Fruit fly (Drosophila melanogaster) whole organism, embryonic: ENCODE results near the gene CG31268.

Source experiments
- BtbVII ChIP-seq: fragments of 200-800 bp; sonication (Bioruptor generic); optimal IDR thresholded peaks from 3 replicates; lab custom pipeline; 2017; ENCODE audit warnings: missing biosample characterization, mild to moderate bottlenecking, missing genetic modification characterization
- CG11093 ChIP-seq: fragments of 200-800 bp; sonication (Bioruptor generic); IDR thresholded peaks from 3 replicates; pipeline ENCODE4 v1.3.6; 2022; ENCODE audit warnings: missing biosample characterization, missing genetic modification characterization
- CG11504 ChIP-seq: fragments of 200-800 bp; sonication (Bioruptor generic); optimal IDR thresholded peaks from 3 replicates; lab custom pipeline; 2019; ENCODE audit warnings: missing biosample characterization, mild to moderate bottlenecking, missing genetic modification characterization, moderate library complexity
- CG13894 ChIP-seq: fragments of 200-800 bp; sonication (Bioruptor generic); optimal IDR thresholded peaks from 3 replicates; lab custom pipeline; 2018; ENCODE audit warnings: missing biosample characterization, mild to moderate bottlenecking, missing genetic modification characterization, moderate library complexity
- CG14441 ChIP-seq: fragments of 200-800 bp; sonication (Bioruptor generic); IDR thresholded peaks from 2 replicates; pipeline ENCODE4 v1.3.6; 2022; ENCODE audit warnings: missing biosample characterization, missing genetic modification characterization
- CG15601 ChIP-seq: fragments of 200-800 bp; sonication (Bioruptor generic); optimal IDR thresholded peaks from 3 replicates; lab custom pipeline; 2019; ENCODE audit warnings: missing biosample characterization, mild to moderate bottlenecking, missing genetic modification characterization, moderate library complexity
- CG1603 ChIP-seq: fragments of 200-800 bp; sonication (Bioruptor generic); optimal IDR thresholded peaks from 2 replicates; lab custom pipeline; 2019; ENCODE audit warnings: missing biosample characterization, mild to moderate bottlenecking, missing genetic modification characterization, moderate library complexity
- CG17802 ChIP-seq: fragments of 200-800 bp; sonication (Bioruptor generic); optimal IDR thresholded peaks from 2 replicates; lab custom pipeline; 2018; ENCODE audit warnings: missing biosample characterization, mild to moderate bottlenecking, missing genetic modification characterization, moderate library complexity
- CG2199 ChIP-seq: fragments of 200-800 bp; sonication (Bioruptor generic); IDR thresholded peaks from 3 replicates; pipeline ENCODE4 v1.3.6; 2022; ENCODE audit warnings: missing biosample characterization, missing genetic modification characterization
- CG33213 ChIP-seq: fragments of 200-800 bp; sonication (Bioruptor generic); optimal IDR thresholded peaks from 3 replicates; lab custom pipeline; 2016; ENCODE audit warnings: missing biosample characterization, missing genetic modification characterization
- CG4328 ChIP-seq: fragments of 200-800 bp; sonication (Bioruptor generic); optimal IDR thresholded peaks from 3 replicates; lab custom pipeline; 2017; ENCODE audit warnings: missing biosample characterization, missing genetic modification reagents, missing genetic modification characterization
- CG43689 ChIP-seq: fragments of 200-800 bp; sonication (Bioruptor generic); IDR thresholded peaks from 2 replicates; pipeline ENCODE4 v1.3.6; 2022; ENCODE audit warnings: missing biosample characterization, missing genetic modification characterization
- CG7271 ChIP-seq: fragments of 200-800 bp; sonication (Bioruptor generic); optimal IDR thresholded peaks from 2 replicates; lab custom pipeline; 2018; ENCODE audit warnings: missing biosample characterization, mild to moderate bottlenecking, missing genetic modification characterization, moderate library complexity
- CG7357 ChIP-seq: fragments of 200-800 bp; sonication (Bioruptor generic); IDR thresholded peaks from 3 replicates; pipeline ENCODE4 v1.3.6; 2022; ENCODE audit warnings: missing biosample characterization, missing genetic modification characterization
- CTCF ChIP-seq: fragments of 200-800 bp; sonication (Bioruptor generic); optimal IDR thresholded peaks from 2 replicates; lab custom pipeline; 2017; ENCODE audit warnings: missing biosample characterization, mild to moderate bottlenecking, missing genetic modification characterization, moderate library complexity
- D19B ChIP-seq: fragments of 200-800 bp; sonication (Bioruptor generic); optimal IDR thresholded peaks from 2 replicates; lab custom pipeline; 2017; ENCODE audit warnings: missing biosample characterization, mild to moderate bottlenecking, missing genetic modification characterization
- Dip3 ChIP-seq: fragments of 200-800 bp; sonication (Bioruptor generic); optimal IDR thresholded peaks from 3 replicates; lab custom pipeline; 2016; ENCODE audit warnings: missing biosample characterization, missing genetic modification characterization
- Doc2 ChIP-seq: fragments of 200-800 bp; sonication (Bioruptor generic); IDR thresholded peaks from 2 replicates; pipeline ENCODE4 v1.3.6; 2022; ENCODE audit warnings: missing biosample characterization, missing genetic modification characterization
- E2f2 ChIP-seq: fragments of 200-800 bp; sonication (Bioruptor generic); IDR thresholded peaks from 2 replicates; pipeline ENCODE4 v1.3.6; 2022; ENCODE audit warnings: missing biosample characterization, missing genetic modification characterization
- HLH3B ChIP-seq: fragments of 200-800 bp; sonication (Bioruptor generic); IDR thresholded peaks from 2 replicates; pipeline ENCODE4 v1.3.6; 2022; ENCODE audit warnings: missing biosample characterization, missing genetic modification characterization
- Hand ChIP-seq: fragments of 200-800 bp; sonication (Bioruptor generic); optimal IDR thresholded peaks from 2 replicates; lab custom pipeline; 2017; ENCODE audit warnings: mild to moderate bottlenecking, missing biosample characterization, missing genetic modification reagents, missing genetic modification characterization
- MBD-R2 ChIP-seq: fragments of 200-800 bp; sonication (Bioruptor generic); IDR thresholded peaks from 2 replicates; pipeline ENCODE4 v1.3.6; 2022; ENCODE audit warnings: missing biosample characterization, missing genetic modification characterization
- Neu2 ChIP-seq: fragments of 200-800 bp; sonication (Bioruptor generic); optimal IDR thresholded peaks from 3 replicates; lab custom pipeline; 2016; ENCODE audit warnings: missing biosample characterization, missing genetic modification characterization, borderline replicate concordance
- Ptx1 ChIP-seq: fragments of 200-800 bp; sonication (Bioruptor generic); IDR thresholded peaks from 2 replicates; pipeline ENCODE4 v1.3.6; 2022; ENCODE audit warnings: missing biosample characterization, missing genetic modification characterization
- Sox102F ChIP-seq: fragments of 200-800 bp; sonication (Bioruptor generic); optimal IDR thresholded peaks from 2 replicates; lab custom pipeline; 2018; ENCODE audit warnings: missing biosample characterization, mild to moderate bottlenecking, missing genetic modification characterization, moderate library complexity
- Xbp1 ChIP-seq: fragments of 200-800 bp; sonication (Bioruptor generic); optimal IDR thresholded peaks from 3 replicates; lab custom pipeline; 2016; ENCODE audit warnings: missing biosample characterization, mild to moderate bottlenecking, missing genetic modification characterization
- cad ChIP-seq: fragments of >200 bp; optimal IDR thresholded peaks from 2 replicates; lab custom pipeline; 2017; ENCODE audit warnings: missing biosample characterization, missing genetic modification characterization
- chm ChIP-seq: fragments of 200-800 bp; sonication (Bioruptor generic); IDR thresholded peaks from 2 replicates; pipeline ENCODE4 v1.3.6; 2022; ENCODE audit warnings: missing biosample characterization, missing genetic modification characterization
- crol ChIP-seq: fragments of 200-800 bp; sonication (Bioruptor generic); IDR thresholded peaks from 2 replicates; pipeline ENCODE4 v1.3.6; 2022; ENCODE audit warnings: missing biosample characterization, missing genetic modification characterization
- crp ChIP-seq, 2 experiments: fragments of 200-800 bp; sonication (Bioruptor generic); optimal IDR thresholded peaks; 2 replicates in 1 of 2; 3 replicates in 1 of 2; lab custom pipeline; 2017; ENCODE audit warnings: missing biosample characterization in 2 of 2, missing genetic modification characterization in 2 of 2, mild to moderate bottlenecking in 1 of 2, moderate library complexity in 1 of 2
- dan ChIP-seq: fragments of 200-800 bp; sonication (Bioruptor generic); IDR thresholded peaks from 2 replicates; pipeline ENCODE4 v1.3.6; 2022; ENCODE audit warnings: missing biosample characterization, missing genetic modification characterization
- dysf ChIP-seq: fragments of 200-800 bp; sonication (Bioruptor generic); IDR thresholded peaks from 3 replicates; pipeline ENCODE4 v1.3.6; 2022; ENCODE audit warnings: missing biosample characterization, missing genetic modification characterization
- emc ChIP-seq: fragments of 200-800 bp; sonication (Bioruptor generic); optimal IDR thresholded peaks from 2 replicates; lab custom pipeline; 2016; ENCODE audit warnings: missing biosample characterization, missing genetic modification characterization
- fd102C ChIP-seq: fragments of 200-800 bp; sonication (Bioruptor generic); optimal IDR thresholded peaks from 2 replicates; lab custom pipeline; 2018; ENCODE audit warnings: missing biosample characterization, mild to moderate bottlenecking, missing genetic modification characterization, moderate library complexity
- fd64A ChIP-seq: fragments of 200-800 bp; sonication (Bioruptor generic); optimal IDR thresholded peaks from 3 replicates; lab custom pipeline; 2018; ENCODE audit warnings: missing biosample characterization, mild to moderate bottlenecking, missing genetic modification characterization
- grau ChIP-seq: fragments of 200-800 bp; optimal IDR thresholded peaks from 3 replicates; lab custom pipeline; 2019; ENCODE audit warnings: missing biosample characterization, mild to moderate bottlenecking, missing genetic modification characterization, moderate library complexity
- gsb ChIP-seq: fragments of 200-800 bp; sonication (Bioruptor generic); IDR thresholded peaks from 2 replicates; pipeline ENCODE4 v1.3.6; 2022; ENCODE audit warnings: missing biosample characterization, missing genetic modification characterization
- hth ChIP-seq: fragments of >200 bp; optimal IDR thresholded peaks from 2 replicates; lab custom pipeline; 2017; ENCODE audit warnings: inconsistent platforms
- nom ChIP-seq: fragments of 200-800 bp; sonication (Bioruptor generic); optimal IDR thresholded peaks from 2 replicates; lab custom pipeline; 2017; ENCODE audit warnings: missing biosample characterization, missing genetic modification characterization, mild to moderate bottlenecking, moderate library complexity, missing genetic modification reagents
- pan ChIP-seq, 4 experiments: fragments of >200 bp in 3 of 4; fragments of 200-800 bp in 1 of 4; sonication (Bioruptor generic) in 1 of 4; optimal IDR thresholded peaks in 3 of 4; IDR thresholded peaks in 1 of 4; 2 replicates each; pipeline versions ENCODE4 v1.3.6 to Lab custom; 2017 to 2022; ENCODE audit warnings: missing biosample characterization in 2 of 4, missing genetic modification characterization in 2 of 4, mixed read lengths in 1 of 4
- prd ChIP-seq, 3 experiments: fragments of >200 bp in 2 of 3; fragments of 200-800 bp in 1 of 3; sonication (Bioruptor generic) in 1 of 3; optimal IDR thresholded peaks in 2 of 3; IDR thresholded peaks in 1 of 3; 2 replicates in 2 of 3; 3 replicates in 1 of 3; pipeline versions ENCODE4 v1.3.6 to Lab custom; 2017 to 2022; ENCODE audit warnings: missing biosample characterization in 1 of 3, missing genetic modification characterization in 1 of 3
- psq ChIP-seq: fragments of 200-800 bp; sonication (Bioruptor generic); optimal IDR thresholded peaks from 2 replicates; lab custom pipeline; 2017; ENCODE audit warnings: missing biosample characterization, missing genetic modification characterization
- row ChIP-seq: fragments of 200-800 bp; sonication (Bioruptor generic); IDR thresholded peaks from 3 replicates; pipeline ENCODE4 v1.3.6; 2022; ENCODE audit warnings: missing biosample characterization, missing genetic modification characterization
- slbo ChIP-seq: fragments of 200-800 bp; sonication (Bioruptor generic); IDR thresholded peaks from 2 replicates; pipeline ENCODE4 v1.3.6; 2022; ENCODE audit warnings: missing biosample characterization, missing genetic modification characterization
- stwl ChIP-seq: fragments of 200-800 bp; sonication (Bioruptor generic); optimal IDR thresholded peaks from 3 replicates; lab custom pipeline; 2018; ENCODE audit warnings: missing biosample characterization, mild to moderate bottlenecking, missing genetic modification characterization, moderate library complexity
- tna ChIP-seq: fragments of 200-800 bp; sonication (Bioruptor generic); IDR thresholded peaks from 2 replicates; pipeline ENCODE4 v1.3.6; 2022; ENCODE audit warnings: missing biosample characterization, missing genetic modification characterization; ENCODE audit not compliant: partially characterized antibody
- vvl ChIP-seq: fragments of 200-800 bp; sonication (Bioruptor generic); IDR thresholded peaks from 2 replicates; pipeline ENCODE4 v1.3.6; 2022; ENCODE audit warnings: missing biosample characterization, missing genetic modification characterization
- wor ChIP-seq: fragments of 200-800 bp; sonication (Bioruptor generic); IDR thresholded peaks from 2 replicates; pipeline ENCODE4 v1.3.6; 2022; ENCODE audit warnings: missing biosample characterization, missing genetic modification characterization
- zfh1 ChIP-seq: fragments of 200-800 bp; sonication (Bioruptor generic); IDR thresholded peaks from 3 replicates; pipeline ENCODE4 v1.3.6; 2022; ENCODE audit warnings: missing biosample characterization, missing genetic modification characterization

Gene CG31268

dm6 chr3R:16984221-16984620, 47.4 kb upstream of the CG31268 start:
- TF ChIP-seq chm (GFP tag; lab: Robert Waterston, UW): no peak
- peak; percentile 13; the same call in 1 of the 3 replicates for TF ChIP-seq CG2199 (GFP tag; lab: Robert Waterston, UW)
- no peak for TF ChIP-seq nom (GFP tag; lab: Kevin White, UChicago)
- TF ChIP-seq CG15601: peak; percentile 98
- peak; percentile 20 for TF ChIP-seq CTCF (GFP tag; lab: Kevin White, UChicago)
- TF ChIP-seq, all 482 proteins: peak for 3

- TF ChIP-seq stwl (tag; lab: Kevin White, UChicago) (no peak), CG7271 (tag; lab: Kevin White, UChicago) (no peak), psq (GFP tag; lab: Kevin White, UChicago) (no peak), CG43689 (GFP tag; lab: Robert Waterston, UW) (no peak), wor (GFP tag; lab: Robert Waterston, UW) (no peak), slbo (GFP tag; lab: Robert Waterston, UW) (peak; percentile 49; the same call in 1 of the 2 replicates), grau (tag; lab: Kevin White, UChicago) (no peak), CG13894 (tag; lab: Kevin White, UChicago) (no peak), gsb (GFP tag; lab: Robert Waterston, UW) (0 out of 2 replicates have a peak, but pooled peaks have one; percentile 14), cad (GFP tag; lab: Kevin White, UChicago) (no peak), dysf (GFP tag; lab: Robert Waterston, UW) (0 out of 3 replicates have a peak, but pooled peaks have one; percentile 35), vvl (GFP tag; lab: Robert Waterston, UW) (peak; percentile 64), zfh1 (GFP tag; lab: Robert Waterston, UW) (0 out of 3 replicates have a peak, but pooled peaks have one; percentile 19), prd (optimal IDR thresholded peaks at IDR 0.05; lab: Kevin White, UChicago) (no peak), prd (GFP tag; IDR thresholded peaks at IDR 0.05; lab: Robert Waterston, UW) (peak; percentile 37; the same call in 1 of the 3 replicates), tna (GFP tag; lab: Robert Waterston, UW) (no peak), row (GFP tag; lab: Robert Waterston, UW) (peak; percentile 45), Sox102F (GFP tag; lab: Kevin White, UChicago) (peak; percentile 26), D19B (GFP tag; lab: Kevin White, UChicago) (peak; percentile 82), CG7357 (no peak), CG1603 (tag; lab: Kevin White, UChicago) (no peak), MBD-R2 (GFP tag; lab: Robert Waterston, UW) (no peak), E2f2 (GFP tag; lab: Robert Waterston, UW) (no peak), CG17802 (no peak), HLH3B (GFP tag; lab: Robert Waterston, UW) (peak; percentile 8; the same call in 1 of the 2 replicates), CG11093 (no peak), crp (GFP tag; optimal IDR thresholded peaks at IDR 0.05; lab: Kevin White, UChicago) (no peak), CG11504 (peak; percentile 18), pan (optimal IDR thresholded peaks at IDR 0.05; lab: Kevin White, UChicago) (no peak), pan (GFP tag; optimal IDR thresholded peaks at IDR 0.05 in 1 of 2, IDR thresholded peaks at IDR 0.05 in 1 of 2) (peak in 1 of 2 experiments; percentile 28), emc (GFP tag; lab: Kevin White, UChicago) (no peak), BtbVII (GFP tag; lab: Kevin White, UChicago) (no peak), CG33213 (GFP tag; lab: Kevin White, UChicago) (no peak), CG14441 (GFP tag; lab: Robert Waterston, UW) (peak; percentile 52), Ptx1 (GFP tag; lab: Robert Waterston, UW) (peak; percentile 26; the same call in 1 of the 2 replicates), Xbp1 (GFP tag; lab: Kevin White, UChicago) (peak; percentile 4), crol (GFP tag; lab: Robert Waterston, UW) (no peak), dan (GFP tag; lab: Robert Waterston, UW) (no peak), Doc2 (GFP tag; lab: Robert Waterston, UW) (no peak), Dip3 (GFP tag; lab: Kevin White, UChicago) (no peak), fd102C (no peak), Neu2 (GFP tag; lab: Kevin White, UChicago) (no peak), hth (lab: Kevin White, UChicago) (no peak), fd64A (no peak), Hand (GFP tag; lab: Kevin White, UChicago) (no peak), CG4328 (no peak)
Measured at dm6 chr3R:16985547-16985946, 46.1 kb upstream of the CG31268 start.
